Fruit fly (Drosophila melanogaster) whole organism: ENCODE measurements around the gene CG2841.

Experiments
- CG8478 ChIP-seq: fragments of >200 bp; optimal IDR thresholded peaks from 2 replicates; lab custom pipeline; 2018; ENCODE audit warnings: inconsistent platforms
- Dll ChIP-seq: fragments of >200 bp; optimal IDR thresholded peaks from 2 replicates; lab custom pipeline; 2017
- pan ChIP-seq: fragments of >200 bp; optimal IDR thresholded peaks from 2 replicates; lab custom pipeline; 2017

DNA sequence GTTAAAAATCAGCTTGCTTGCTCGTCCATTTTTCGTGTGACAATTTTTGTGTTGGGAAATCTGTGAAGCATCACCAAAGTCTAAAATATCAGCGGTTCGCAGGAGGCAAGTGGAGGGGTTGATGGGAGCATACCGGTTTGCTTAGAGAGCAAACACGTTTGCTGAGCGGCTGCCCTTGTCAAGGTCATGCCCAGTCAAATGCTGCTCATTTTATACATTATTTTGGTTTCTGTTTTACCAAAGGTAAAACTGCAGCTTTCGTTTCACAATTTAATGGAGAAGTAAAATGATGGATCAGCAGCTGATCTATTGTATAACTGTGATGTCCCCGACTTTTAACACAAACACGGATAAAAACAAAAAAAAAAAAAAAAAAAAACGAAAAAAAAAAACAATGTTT, 3.7 kb downstream of the CG2841 start:
- TF ChIP-seq CG8478 (no peak), pan (lab: Kevin White, UChicago) (no peak), Dll (lab: Kevin White, UChicago) (no peak)
